Worm (Caenorhabditis elegans) whole organism, L1 larva: ENCODE measurements around the gene catp-6.
"Not testable (repeated sequence)": the region's sequence is repeated elsewhere in the genome, so short reads cannot be mapped to it uniquely, and the experiment has no call there.

Experiments
- C34B4.2 ChIP-seq: sonication (generic microtip); optimal IDR thresholded peaks from 2 replicates; lab custom pipeline; 2017; ENCODE audit warnings: mild to moderate bottlenecking, missing genetic modification characterization, missing compliant biosample characterization
- F16B12.6 ChIP-seq: fragments of 150-350 bp; optimal IDR thresholded peaks from 2 replicates; lab custom pipeline; 2014; ENCODE audit warnings: missing biosample characterization, missing genetic modification characterization
- alr-1 ChIP-seq: fragments of 200-800 bp; sonication (Bioruptor generic); optimal IDR thresholded peaks from 2 replicates; lab custom pipeline; 2018; ENCODE audit warnings: borderline replicate concordance, mild to moderate bottlenecking, missing genetic modification characterization, missing compliant biosample characterization
- aly-2 ChIP-seq: fragments of 150-350 bp; optimal IDR thresholded peaks from 2 replicates; lab custom pipeline; 2014; ENCODE audit warnings: missing biosample characterization, missing genetic modification characterization
- ama-1 ChIP-seq: fragments of 150-350 bp; optimal IDR thresholded peaks from 2 replicates; lab custom pipeline; 2014
- blmp-1 ChIP-seq: fragments of 150-350 bp; optimal IDR thresholded peaks from 2 replicates; lab custom pipeline; 2014; ENCODE audit warnings: missing biosample characterization, missing genetic modification characterization
- ceh-63 ChIP-seq: fragments of 200-800 bp; sonication (Bioruptor generic); optimal IDR thresholded peaks from 2 replicates; lab custom pipeline; 2018; ENCODE audit warnings: mild to moderate bottlenecking, missing genetic modification characterization, missing compliant biosample characterization
- ceh-8 ChIP-seq: fragments of 200-800 bp; sonication (Bioruptor generic); optimal IDR thresholded peaks from 2 replicates; lab custom pipeline; 2018; ENCODE audit warnings: mild to moderate bottlenecking, missing genetic modification characterization, moderate library complexity, missing compliant biosample characterization
- ceh-90 ChIP-seq: sonication (generic microtip); optimal IDR thresholded peaks from 2 replicates; lab custom pipeline; 2016; ENCODE audit warnings: missing genetic modification characterization, missing compliant biosample characterization
- dpl-1 ChIP-seq, 3 experiments: fragments of 150-350 bp in 2 of 3; sonication (generic microtip) in 1 of 3; optimal IDR thresholded peaks; 2 replicates each; lab custom pipeline; 2014 to 2017; ENCODE audit warnings: missing biosample characterization in 3 of 3, missing genetic modification characterization in 3 of 3, missing genetic modification reagents in 3 of 3
- efl-1 ChIP-seq, 4 experiments: fragments of 150-350 bp; optimal IDR thresholded peaks in 3 of 4; peaks in 1 of 4; 1 replicate in 1 of 4; 2 replicates in 3 of 4; lab custom pipeline; 2014; ENCODE audit warnings: missing biosample characterization in 2 of 4, missing genetic modification characterization in 2 of 4, missing genetic modification reagents in 2 of 4
- efl-3 ChIP-seq: fragments of 200-800 bp; sonication (Bioruptor generic); optimal IDR thresholded peaks from 2 replicates; lab custom pipeline; 2018; ENCODE audit warnings: mild to moderate bottlenecking, missing genetic modification characterization, missing compliant biosample characterization
- egl-13 ChIP-seq: sonication (generic microtip); optimal IDR thresholded peaks from 2 replicates; lab custom pipeline; 2016; ENCODE audit warnings: missing genotype, missing genetic modification reagents, missing genetic modification characterization, missing compliant biosample characterization
- egl-27 ChIP-seq, 2 experiments: fragments of 150-350 bp in 1 of 2; sonication (generic microtip); optimal IDR thresholded peaks; 3 replicates each; lab custom pipeline; 2017 to 2018; ENCODE audit warnings: missing biosample characterization in 2 of 2, missing genetic modification characterization in 2 of 2, missing genetic modification reagents in 2 of 2
- ets-5 ChIP-seq: fragments of 200-800 bp; sonication (Bioruptor generic); IDR thresholded peaks from 2 replicates; pipeline ENCODE4 v1.3.6; 2022; ENCODE audit warnings: missing genetic modification characterization, missing compliant biosample characterization
- fkh-10 ChIP-seq: sonication (generic microtip); optimal IDR thresholded peaks from 2 replicates; lab custom pipeline; 2017; ENCODE audit warnings: missing biosample characterization, missing genetic modification reagents, missing genetic modification characterization
- fos-1 ChIP-seq: fragments of 150-350 bp; optimal IDR thresholded peaks from 2 replicates; lab custom pipeline; 2014; ENCODE audit warnings: missing biosample characterization, missing genetic modification characterization
- hlh-17 ChIP-seq: fragments of 200-800 bp; sonication (Bioruptor generic); optimal IDR thresholded peaks from 2 replicates; lab custom pipeline; 2018; ENCODE audit warnings: missing genetic modification characterization, mild to moderate bottlenecking, missing compliant biosample characterization, moderate library complexity, borderline replicate concordance
- lin-14 ChIP-seq: fragments of 200-800 bp; sonication (Bioruptor generic); optimal IDR thresholded peaks from 2 replicates; lab custom pipeline; 2018; ENCODE audit warnings: mild to moderate bottlenecking, missing genetic modification characterization, moderate library complexity, missing compliant biosample characterization
- lin-15B ChIP-seq: fragments of 150-350 bp; sonication (generic microtip); optimal IDR thresholded peaks from 3 replicates; lab custom pipeline; 2014; ENCODE audit warnings: missing biosample characterization, missing genetic modification characterization
- lin-39 ChIP-seq: fragments of 150-350 bp; optimal IDR thresholded peaks from 2 replicates; lab custom pipeline; 2014; ENCODE audit warnings: missing biosample characterization, missing genetic modification reagents, missing genetic modification characterization
- lsy-2 ChIP-seq, 2 experiments: fragments of 150-350 bp; optimal IDR thresholded peaks; 2 replicates each; lab custom pipeline; 2014; ENCODE audit warnings: missing biosample characterization in 2 of 2, missing genetic modification characterization in 2 of 2
- mdl-1 ChIP-seq, 2 experiments: fragments of 150-350 bp; optimal IDR thresholded peaks; 2 replicates each; lab custom pipeline; 2014 to 2017; ENCODE audit warnings: missing biosample characterization in 2 of 2, missing genetic modification characterization in 2 of 2, inconsistent platforms in 1 of 2
- mef-2 ChIP-seq: fragments of 150-350 bp; optimal IDR thresholded peaks from 2 replicates; lab custom pipeline; 2014; ENCODE audit warnings: missing biosample characterization, missing genetic modification characterization
- nhr-47 ChIP-seq: sonication (generic microtip); optimal IDR thresholded peaks from 2 replicates; lab custom pipeline; 2016; ENCODE audit warnings: mild to moderate bottlenecking, missing genetic modification characterization, moderate library complexity, missing compliant biosample characterization
- nhr-84 ChIP-seq: sonication (generic microtip); optimal IDR thresholded peaks from 2 replicates; lab custom pipeline; 2017; ENCODE audit warnings: missing biosample characterization, missing genetic modification characterization
- nhr-85 ChIP-seq: sonication (generic microtip); peaks from one replicate; lab custom pipeline; 2016; ENCODE audit warnings: missing genetic modification characterization, inconsistent platforms, missing compliant biosample characterization
- nhr-90 ChIP-seq: sonication (generic microtip); optimal IDR thresholded peaks from 2 replicates; lab custom pipeline; 2016; ENCODE audit warnings: mild to moderate bottlenecking, missing genetic modification characterization, missing compliant biosample characterization; ENCODE audit not compliant: poor library complexity
- pqm-1 ChIP-seq: sonication (generic microtip); optimal IDR thresholded peaks from 3 replicates; lab custom pipeline; 2017; ENCODE audit warnings: missing biosample characterization, missing genetic modification characterization
- skn-1 ChIP-seq: fragments of 150-350 bp; optimal IDR thresholded peaks from 2 replicates; lab custom pipeline; 2014; ENCODE audit warnings: missing biosample characterization, missing genetic modification characterization
- snu-23 ChIP-seq: sonication (generic microtip); optimal IDR thresholded peaks from 2 replicates; lab custom pipeline; 2016; ENCODE audit warnings: missing genetic modification characterization, missing compliant biosample characterization
- sox-4 ChIP-seq: sonication (generic microtip); optimal IDR thresholded peaks from 2 replicates; lab custom pipeline; 2016; ENCODE audit warnings: missing genetic modification characterization, missing compliant biosample characterization
- sup-37 ChIP-seq: fragments of 200-800 bp; sonication (Bioruptor generic); optimal IDR thresholded peaks from 2 replicates; lab custom pipeline; 2018; ENCODE audit warnings: mild to moderate bottlenecking, missing genetic modification characterization, missing compliant biosample characterization
- swsn-7 ChIP-seq: sonication (generic microtip); optimal IDR thresholded peaks from 2 replicates; lab custom pipeline; 2016; ENCODE audit warnings: missing genetic modification characterization, missing compliant biosample characterization
- tlp-1 ChIP-seq: fragments of 150-350 bp; optimal IDR thresholded peaks from 2 replicates; lab custom pipeline; 2014; ENCODE audit warnings: missing biosample characterization, missing genetic modification characterization
- unc-130 ChIP-seq: fragments of 150-350 bp; optimal IDR thresholded peaks from 2 replicates; lab custom pipeline; 2017; ENCODE audit warnings: missing biosample characterization, missing genetic modification characterization, inconsistent platforms
- unc-30 ChIP-seq: sonication (generic microtip); optimal IDR thresholded peaks from 2 replicates; lab custom pipeline; 2017; ENCODE audit warnings: missing biosample characterization, missing genetic modification characterization
- vab-15 ChIP-seq: sonication (generic microtip); optimal IDR thresholded peaks from 2 replicates; lab custom pipeline; 2017; ENCODE audit warnings: missing genotype, mild to moderate bottlenecking, missing genetic modification characterization, missing compliant biosample characterization
- xbp-1 ChIP-seq: sonication (generic microtip); optimal IDR thresholded peaks from 2 replicates; lab custom pipeline; 2016; ENCODE audit warnings: missing genetic modification characterization, missing compliant biosample characterization

The catp-6 gene

ce11 chrIV:9840984-9841590 is 16.7 kb upstream of the catp-6 start, which contains the start of the genes kin-24 and msp-56:
Gene kin-24 (minus strand): TSS chrIV:9841084.
Gene msp-56 (plus strand): TSS chrIV:9841540.
- TF ChIP-seq C34B4.2 (tag; lab: Kevin White, UChicago) (no peak), skn-1 (tag; lab: Kevin White, UChicago) (no peak), mdl-1 (tag; optimal IDR thresholded peaks at IDR 0.05; lab: Kevin White, UChicago) (no peak), nhr-85 (tag; lab: Kevin White, UChicago) (no peak), ama-1 (lab: Kevin White, UChicago) (no peak), hlh-17 (no peak), lsy-2 (tag; optimal IDR thresholded peaks at IDR 0.05; lab: Kevin White, UChicago) (no peak), egl-27 (tag; optimal IDR thresholded peaks at IDR 0.05; lab: Kevin White, UChicago) (no peak), swsn-7 (tag; lab: Kevin White, UChicago) (no peak), egl-13 (tag; lab: Kevin White, UChicago) (no peak)

ce11 chrIV:9837349-9837748 is 13.0 kb upstream of the catp-6 start, which contains the start of gene msp-10:
Gene msp-10 (plus strand): TSS chrIV:9837649.
- not testable (repeated sequence) for TF ChIP-seq vab-15, nhr-90, blmp-1 (tag; lab: Kevin White, UChicago)

- TF ChIP-seq alr-1 (tag; lab: Kevin White, UChicago), result no peak
- no peak for TF ChIP-seq unc-130 (tag; lab: Kevin White, UChicago)
- no peak for TF ChIP-seq aly-2 (tag; lab: Kevin White, UChicago)
- no peak for TF ChIP-seq skn-1 (tag; lab: Kevin White, UChicago)
- TF ChIP-seq pqm-1, result no peak
- TF ChIP-seq efl-3 (GFP tag; lab: Kevin White, UChicago), result no peak
- TF ChIP-seq fos-1, result no peak
- no peak for TF ChIP-seq ceh-90 (tag; lab: Kevin White, UChicago)
- no peak for TF ChIP-seq nhr-84
- no peak for TF ChIP-seq unc-30 (tag; lab: Kevin White, UChicago)
- TF ChIP-seq xbp-1, result no peak
- no peak for TF ChIP-seq lin-39
Observed at ce11 chrIV:9836317-9836716, 11.9 kb upstream of the catp-6 start, which contains the start of gene msp-81. Gene msp-81 (minus strand): TSS chrIV:9836417.

- TF ChIP-seq egl-27 (tag; optimal IDR thresholded peaks at IDR 0.05; lab: Kevin White, UChicago), result no peak
- no peak for TF ChIP-seq sox-4 (tag; lab: Kevin White, UChicago)
- no peak for TF ChIP-seq hlh-17
- no peak for TF ChIP-seq dpl-1 (GFP tag; optimal IDR thresholded peaks at IDR 0.05; lab: Kevin White, UChicago)
- TF ChIP-seq lin-15B, result no peak
- no peak for TF ChIP-seq F16B12.6 (tag; lab: Kevin White, UChicago)
- TF ChIP-seq snu-23 (GFP tag; lab: Kevin White, UChicago), result no peak
- no peak for TF ChIP-seq lin-14 (GFP tag; lab: Kevin White, UChicago)
Observed at ce11 chrIV:9833337-9833736, 9.0 kb upstream of the catp-6 start.

ce11 chrIV:9832586-9832985 is 8.2 kb upstream of the catp-6 start, which contains the start of gene kin-21:
Gene kin-21 (plus strand): TSS chrIV:9832886.
- no peak for TF ChIP-seq mef-2 (tag; lab: Kevin White, UChicago)
- TF ChIP-seq lsy-2 (tag; optimal IDR thresholded peaks at IDR 0.05; lab: Kevin White, UChicago), result no peak
- no peak for TF ChIP-seq fkh-10 (GFP tag; lab: Kevin White, UChicago)
- no peak for TF ChIP-seq ceh-63 (GFP tag; lab: Kevin White, UChicago)
- TF ChIP-seq unc-130 (tag; lab: Kevin White, UChicago), result no peak
- no peak for TF ChIP-seq ceh-8 (GFP tag; lab: Kevin White, UChicago)
- TF ChIP-seq mdl-1 (tag; optimal IDR thresholded peaks at IDR 0.05; lab: Kevin White, UChicago), result no peak
- TF ChIP-seq efl-1 (optimal IDR thresholded peaks at IDR 0.05; lab: Kevin White, UChicago), result no peak
- TF ChIP-seq efl-1 (GFP tag; optimal IDR thresholded peaks at IDR 0.05 in 1 of 2; lab: Kevin White, UChicago), result no peak
- no peak for TF ChIP-seq egl-13 (tag; lab: Kevin White, UChicago)
- no peak for TF ChIP-seq tlp-1 (tag; lab: Kevin White, UChicago)
- no peak for TF ChIP-seq nhr-47 (tag; lab: Kevin White, UChicago)
- TF ChIP-seq sup-37 (GFP tag; lab: Kevin White, UChicago), result no peak
- no peak for TF ChIP-seq ceh-90 (tag; lab: Kevin White, UChicago)
- no peak for TF ChIP-seq ets-5 (GFP tag; lab: Robert Waterston, UW)
- TF ChIP-seq xbp-1, result no peak
- TF ChIP-seq, all 84 proteins: peak for 0
